Worm (Caenorhabditis elegans) whole organism, early embryonic: ENCODE measurements around the gene F38A6.5.
A peak's percentile ranks its signal among the peaks of the same experiment; 100 is the strongest.

Experiments
- B0310.2 ChIP-seq: sonication (generic microtip); optimal IDR thresholded peaks from 2 replicates; lab custom pipeline; 2016; ENCODE audit warnings: mild to moderate bottlenecking, missing genetic modification characterization, missing compliant biosample characterization
- F13C5.2 ChIP-seq: sonication (generic microtip); optimal IDR thresholded peaks from 2 replicates; lab custom pipeline; 2017; ENCODE audit warnings: mild to moderate bottlenecking, missing genetic modification characterization, inconsistent platforms, missing compliant biosample characterization
- aly-1 ChIP-seq: sonication (generic microtip); optimal IDR thresholded peaks from 2 replicates; lab custom pipeline; 2016; ENCODE audit warnings: missing genetic modification characterization, missing compliant biosample characterization
- ama-1 ChIP-seq: fragments of 150-350 bp; optimal IDR thresholded peaks from 2 replicates; lab custom pipeline; 2014
- ceh-13 ChIP-seq: fragments of 200-800 bp; sonication (Bioruptor generic); optimal IDR thresholded peaks from 2 replicates; lab custom pipeline; 2018; ENCODE audit warnings: mild to moderate bottlenecking, missing genetic modification characterization, missing compliant biosample characterization
- ceh-36 ChIP-seq: sonication (generic microtip); optimal IDR thresholded peaks from 2 replicates; lab custom pipeline; 2016; ENCODE audit warnings: missing genetic modification characterization, inconsistent platforms, missing compliant biosample characterization
- ets-7 ChIP-seq: sonication (generic microtip); optimal IDR thresholded peaks from 2 replicates; lab custom pipeline; 2016; ENCODE audit warnings: missing genotype, missing genetic modification characterization, missing compliant biosample characterization
- flt-1 ChIP-seq: fragments of 200-800 bp; sonication (Bioruptor generic); IDR thresholded peaks from 2 replicates; pipeline ENCODE4 v1.3.6; 2022; ENCODE audit warnings: missing genetic modification characterization, missing compliant biosample characterization
- hmbx-1 ChIP-seq: sonication (generic microtip); optimal IDR thresholded peaks from 2 replicates; lab custom pipeline; 2016; ENCODE audit warnings: mild to moderate bottlenecking, missing genetic modification characterization, missing compliant biosample characterization
- hmg-4 ChIP-seq: fragments of 200-800 bp; sonication (Bioruptor generic); optimal IDR thresholded peaks from 2 replicates; lab custom pipeline; 2018; ENCODE audit warnings: mild to moderate bottlenecking, missing genetic modification characterization, missing compliant biosample characterization
- hnd-1 ChIP-seq: sonication (generic microtip); optimal IDR thresholded peaks from 2 replicates; lab custom pipeline; 2016; ENCODE audit warnings: missing genetic modification characterization, missing compliant biosample characterization
- pes-1 ChIP-seq: fragments of 200-800 bp; sonication (Bioruptor generic); IDR thresholded peaks from 2 replicates; pipeline ENCODE4 v1.3.6; 2022; ENCODE audit warnings: missing genetic modification reagents, missing genetic modification characterization, missing compliant biosample characterization
- scrt-1 ChIP-seq: fragments of 200-800 bp; sonication (Bioruptor generic); IDR thresholded peaks from 2 replicates; pipeline ENCODE4 v1.3.6; 2022; ENCODE audit warnings: missing genetic modification characterization, missing compliant biosample characterization
- sea-1 ChIP-seq: fragments of 200-800 bp; sonication (Bioruptor generic); conservative IDR thresholded peaks from 2 replicates; pipeline ENCODE4 v1.3.6; 2022; ENCODE audit warnings: missing genetic modification characterization, missing compliant biosample characterization
- tbx-11 ChIP-seq: fragments of 200-800 bp; sonication (Bioruptor generic); IDR thresholded peaks from 2 replicates; pipeline ENCODE4 v1.3.6; 2022; ENCODE audit warnings: missing genetic modification characterization, missing compliant biosample characterization
- tbx-37 ChIP-seq: fragments of 200-800 bp; sonication (Bioruptor generic); conservative IDR thresholded peaks from 2 replicates; pipeline ENCODE4 v1.3.6; 2022; ENCODE audit warnings: missing genetic modification reagents, missing genetic modification characterization, missing compliant biosample characterization
- tra-4 ChIP-seq: sonication (generic microtip); optimal IDR thresholded peaks from 2 replicates; lab custom pipeline; 2017; ENCODE audit warnings: missing genetic modification characterization, missing compliant biosample characterization

F38A6.5 gene

ce11 chrV:20802906-20803305 lies 29.4 kb upstream of the F38A6.5 start, which contains the start of gene Y44A6D.5:
Y44A6D.5 (minus strand) TSS chrV:20803006.
- no peak for TF ChIP-seq ets-7 (tag; lab: Kevin White, UChicago)
- no peak for TF ChIP-seq sea-1
- no peak for TF ChIP-seq B0310.2
- TF ChIP-seq tbx-11 (GFP tag; lab: Robert Waterston, UW), result no peak
- TF ChIP-seq ceh-36 (tag; lab: Kevin White, UChicago), result no peak
- TF ChIP-seq hmg-4 (GFP tag; lab: Kevin White, UChicago), result no peak

ce11 chrV:20797918-20798317 lies 24.4 kb upstream of the F38A6.5 start, which contains the start of gene sdf-9:
sdf-9 (plus strand) TSS chrV:20798218.
- TF ChIP-seq tra-4 (no peak), ama-1 (lab: Kevin White, UChicago) (no peak), hmg-4 (GFP tag; lab: Kevin White, UChicago) (no peak), flt-1 (GFP tag; lab: Robert Waterston, UW) (no peak), F13C5.2 (tag; lab: Kevin White, UChicago) (no peak), B0310.2 (no peak)

- no peak for TF ChIP-seq tbx-37 (GFP tag; lab: Robert Waterston, UW)
- TF ChIP-seq pes-1 (GFP tag; lab: Robert Waterston, UW), result peak; percentile 41; the same call in 1 of the 2 replicates
Measured at ce11 chrV:20793761-20794160, 20.2 kb upstream of the F38A6.5 start.

ce11 chrV:20792371-20792890 lies 18.9 kb upstream of the F38A6.5 start, which contains the start of gene Y44A6D.3:
Y44A6D.3 (minus strand) TSS chrV:20792421.
- no peak for TF ChIP-seq ama-1 (lab: Kevin White, UChicago)
- TF ChIP-seq hmbx-1 (tag; lab: Kevin White, UChicago), result no peak
- TF ChIP-seq flt-1 (GFP tag; lab: Robert Waterston, UW), result no peak
- no peak for TF ChIP-seq hnd-1 (tag; lab: Kevin White, UChicago)
- TF ChIP-seq tbx-11 (GFP tag; lab: Robert Waterston, UW), result no peak

- TF ChIP-seq hmbx-1 (tag; lab: Kevin White, UChicago) (no peak), tbx-11 (GFP tag; lab: Robert Waterston, UW) (no peak), F13C5.2 (tag; lab: Kevin White, UChicago) (no peak), hmg-4 (GFP tag; lab: Kevin White, UChicago) (no peak), flt-1 (GFP tag; lab: Robert Waterston, UW) (no peak), ceh-13 (GFP tag; lab: Kevin White, UChicago) (no peak), ets-7 (tag; lab: Kevin White, UChicago) (no peak), ama-1 (lab: Kevin White, UChicago) (no peak), tra-4 (no peak), B0310.2 (no peak), ceh-36 (tag; lab: Kevin White, UChicago) (no peak), sea-1 (no peak), hnd-1 (tag; lab: Kevin White, UChicago) (no peak), tbx-37 (GFP tag; lab: Robert Waterston, UW) (no peak), aly-1 (tag; lab: Kevin White, UChicago) (no peak), pes-1 (GFP tag; lab: Robert Waterston, UW) (no peak), scrt-1 (GFP tag; lab: Robert Waterston, UW) (no peak)
Measured at ce11 chrV:20790616-20791015, 17.1 kb upstream of the F38A6.5 start.

ce11 chrV:20790011-20790410 lies 16.5 kb upstream of the F38A6.5 start, which contains the start of gene Y44A6D.1:
Y44A6D.1 (minus strand) TSS chrV:20790033.
- TF ChIP-seq pes-1 (GFP tag; lab: Robert Waterston, UW) (no peak), ama-1 (lab: Kevin White, UChicago) (no peak), flt-1 (GFP tag; lab: Robert Waterston, UW) (no peak), F13C5.2 (tag; lab: Kevin White, UChicago) (no peak), ceh-36 (tag; lab: Kevin White, UChicago) (no peak), tbx-37 (GFP tag; lab: Robert Waterston, UW) (no peak), tbx-11 (GFP tag; lab: Robert Waterston, UW) (no peak), hnd-1 (tag; lab: Kevin White, UChicago) (no peak), aly-1 (tag; lab: Kevin White, UChicago) (no peak), sea-1 (no peak), scrt-1 (GFP tag; lab: Robert Waterston, UW) (no peak), ets-7 (tag; lab: Kevin White, UChicago) (no peak)

- TF ChIP-seq ets-7 (tag; lab: Kevin White, UChicago), result no peak
- no peak for TF ChIP-seq ceh-36 (tag; lab: Kevin White, UChicago)
- TF ChIP-seq ama-1 (lab: Kevin White, UChicago), result no peak
- TF ChIP-seq scrt-1 (GFP tag; lab: Robert Waterston, UW), result no peak
- TF ChIP-seq hmbx-1 (tag; lab: Kevin White, UChicago), result no peak
- TF ChIP-seq pes-1 (GFP tag; lab: Robert Waterston, UW), result no peak
- no peak for TF ChIP-seq sea-1
- no peak for TF ChIP-seq tbx-37 (GFP tag; lab: Robert Waterston, UW)
- TF ChIP-seq ceh-13 (GFP tag; lab: Kevin White, UChicago), result no peak
- no peak for TF ChIP-seq hnd-1 (tag; lab: Kevin White, UChicago)
- no peak for TF ChIP-seq tra-4
- TF ChIP-seq flt-1 (GFP tag; lab: Robert Waterston, UW), result no peak
- TF ChIP-seq B0310.2, result no peak
Measured at ce11 chrV:20789105-20789504, 15.6 kb upstream of the F38A6.5 start, which contains the start of gene tpan-1. tpan-1 (plus strand) TSS chrV:20789502.

ce11 chrV:20785848-20786225 lies 12.3 kb upstream of the F38A6.5 start:
- no peak for TF ChIP-seq tbx-11 (GFP tag; lab: Robert Waterston, UW)
- TF ChIP-seq tra-4, result no peak
- no peak for TF ChIP-seq hmbx-1 (tag; lab: Kevin White, UChicago)
- no peak for TF ChIP-seq pes-1 (GFP tag; lab: Robert Waterston, UW)
- no peak for TF ChIP-seq tbx-37 (GFP tag; lab: Robert Waterston, UW)
- no peak for TF ChIP-seq ets-7 (tag; lab: Kevin White, UChicago)
- no peak for TF ChIP-seq sea-1
- TF ChIP-seq scrt-1 (GFP tag; lab: Robert Waterston, UW), result no peak
- no peak for TF ChIP-seq aly-1 (tag; lab: Kevin White, UChicago)
- TF ChIP-seq hnd-1 (tag; lab: Kevin White, UChicago), result no peak
